Worm (Caenorhabditis elegans): ENCODE measurements around the gene Y75B8A.39.

ce11 chrIII:12351301-12351700 is 38.3 kb downstream of the Y75B8A.39 start, which contains the start of the genes pph-4.1 and Y75B8A.31:
- no peak for TF ChIP-seq F57C9.4 (tag; optimal IDR thresholded peaks at IDR 0.05)
- peak; percentile 19 for TF ChIP-seq athp-1 (tag; optimal IDR thresholded peaks at IDR 0.05)

Measured in whole organism, young adult.